Worm (Caenorhabditis elegans): ENCODE data around the gene K02E2.7.
"Not testable (repeated sequence)": the region's sequence is repeated elsewhere in the genome, so short reads cannot be mapped to it uniquely, and the experiment has no call there.

K02E2.7 gene

ce11 chrV:20375236-20375635, 11.6 kb downstream of the K02E2.7 start, which contains the start of gene ins-35:
Gene ins-35, plus strand, starts transcription at chrV:20375536.
- no peak for TF ChIP-seq dmd-4 (tag; optimal IDR thresholded peaks at IDR 0.05; ENCODE audit: borderline replicate concordance)

ce11 chrV:20374484-20374883, 12.4 kb downstream of the K02E2.7 start:
- TF ChIP-seq pha-2 (tag; optimal IDR thresholded peaks at IDR 0.05) = no peak
- no peak for TF ChIP-seq unc-55 (GFP tag; optimal IDR thresholded peaks at IDR 0.05)
- no peak for TF ChIP-seq madf-2 (tag; optimal IDR thresholded peaks at IDR 0.05)
- TF ChIP-seq ceh-9 (tag; optimal IDR thresholded peaks at IDR 0.05) = no peak
- no peak for TF ChIP-seq fax-1 (tag; optimal IDR thresholded peaks at IDR 0.05)
- no peak for TF ChIP-seq pat-9 (tag; optimal IDR thresholded peaks at IDR 0.05)
- no peak for TF ChIP-seq ceh-48 (tag; optimal IDR thresholded peaks at IDR 0.05)
- TF ChIP-seq sox-4 (tag; optimal IDR thresholded peaks at IDR 0.05) = no peak
- TF ChIP-seq lim-6 (tag; optimal IDR thresholded peaks at IDR 0.05) = no peak
- no peak for TF ChIP-seq Y22D7AL.16 (tag; optimal IDR thresholded peaks at IDR 0.05)
- no peak for TF ChIP-seq ceh-19 (GFP tag; optimal IDR thresholded peaks at IDR 0.05)
- TF ChIP-seq ets-4 (tag; optimal IDR thresholded peaks at IDR 0.05) = no peak

- not testable (repeated sequence) for TF ChIP-seq ceh-6 (GFP tag; optimal IDR thresholded peaks at IDR 0.05); pat-9 (tag; optimal IDR thresholded peaks at IDR 0.05); syd-9 (tag; optimal IDR thresholded peaks at IDR 0.05)
These were observed 17.7 kb downstream of the K02E2.7 start, which contains the start of gene srh-177 for ce11 chrV:20369153-20369552. Gene srh-177, minus strand, starts transcription at chrV:20369253.

ce11 chrV:20366839-20367238, 20.0 kb downstream of the K02E2.7 start, which contains the start of gene K02E2.8:
Gene K02E2.8, minus strand, starts transcription at chrV:20366939.
- TF ChIP-seq ceh-22 (tag; optimal IDR thresholded peaks at IDR 0.05) (no peak), ceh-9 (tag; optimal IDR thresholded peaks at IDR 0.05) (no peak), pha-2 (tag; optimal IDR thresholded peaks at IDR 0.05) (no peak), unc-3 (GFP tag; conservative IDR thresholded peaks at IDR 0.05) (no peak), unc-3 (tag; optimal IDR thresholded peaks at IDR 0.05) (no peak), ceh-18 (tag; optimal IDR thresholded peaks at IDR 0.05) (no peak), ceh-34 (tag; optimal IDR thresholded peaks at IDR 0.05) (no peak), pax-1 (tag; optimal IDR thresholded peaks at IDR 0.05) (no peak), pqm-1 (tag; optimal IDR thresholded peaks at IDR 0.05) (no peak), hlh-8 (tag; optimal IDR thresholded peaks at IDR 0.05) (no peak), mec-3 (tag; optimal IDR thresholded peaks at IDR 0.05; ENCODE audit: borderline replicate concordance) (no peak), ceh-45 (GFP tag; IDR thresholded peaks at IDR 0.05) (no peak), ahr-1 (tag; optimal IDR thresholded peaks at IDR 0.05) (no peak), hlh-15 (tag; optimal IDR thresholded peaks at IDR 0.05) (no peak), ets-4 (tag; optimal IDR thresholded peaks at IDR 0.05) (no peak), nhr-11 (tag; optimal IDR thresholded peaks at IDR 0.05) (no peak), dmd-4 (tag; optimal IDR thresholded peaks at IDR 0.05; ENCODE audit: borderline replicate concordance) (no peak)

- no peak for TF ChIP-seq elt-4 (tag; optimal IDR thresholded peaks at IDR 0.05)
- TF ChIP-seq hlh-8 (tag; optimal IDR thresholded peaks at IDR 0.05) = no peak
- TF ChIP-seq ceh-24 (tag; optimal IDR thresholded peaks at IDR 0.05) = no peak
- TF ChIP-seq fax-1 (tag; optimal IDR thresholded peaks at IDR 0.05) = no peak
- no peak for TF ChIP-seq unc-3 (GFP tag; conservative IDR thresholded peaks at IDR 0.05)
- no peak for TF ChIP-seq unc-3 (tag; optimal IDR thresholded peaks at IDR 0.05)
- no peak for TF ChIP-seq nfya-1 (tag; optimal IDR thresholded peaks at IDR 0.05)
- no peak for TF ChIP-seq hlh-30 (tag; optimal IDR thresholded peaks at IDR 0.05; ENCODE audit: insufficient read depth)
- no peak for TF ChIP-seq ceh-18 (tag; optimal IDR thresholded peaks at IDR 0.05)
- TF ChIP-seq mec-3 (tag; optimal IDR thresholded peaks at IDR 0.05; ENCODE audit: borderline replicate concordance) = no peak
- no peak for TF ChIP-seq K09A11.1 (tag; optimal IDR thresholded peaks at IDR 0.05; ENCODE audit: insufficient read depth)
- TF ChIP-seq pros-1 (tag; optimal IDR thresholded peaks at IDR 0.05) = no peak
- no peak for TF ChIP-seq lin-11 (tag; optimal IDR thresholded peaks at IDR 0.05)
- no peak for TF ChIP-seq ceh-6 (GFP tag; optimal IDR thresholded peaks at IDR 0.05)
These were observed 30.4 kb downstream of the K02E2.7 start, which contains the start of gene grd-11 for ce11 chrV:20356472-20356871. Gene grd-11, plus strand, starts transcription at chrV:20356772.

Measured in whole organism, late embryonic.